Fruit fly (Drosophila melanogaster) whole organism, embryonic: ENCODE results near the gene Sws1.

Experiments
- Abd-B ChIP-seq: fragments of 200-800 bp; sonication (Bioruptor generic); optimal IDR thresholded peaks from 2 replicates; lab custom pipeline; 2018; ENCODE audit warnings: missing biosample characterization, mild to moderate bottlenecking, missing genetic modification characterization, moderate library complexity
- Ada2b ChIP-seq: fragments of 200-800 bp; sonication (Bioruptor generic); IDR thresholded peaks from 2 replicates; pipeline ENCODE4 v1.3.6; 2022; ENCODE audit warnings: missing biosample characterization, missing genetic modification characterization
- Antp ChIP-seq: fragments of 200-800 bp; sonication (Bioruptor generic); optimal IDR thresholded peaks from 3 replicates; lab custom pipeline; 2016; ENCODE audit warnings: missing biosample characterization, missing genetic modification characterization
- CG10147 ChIP-seq: fragments of 200-800 bp; sonication (Bioruptor generic); optimal IDR thresholded peaks from 2 replicates; lab custom pipeline; 2019; ENCODE audit warnings: missing biosample characterization, mild to moderate bottlenecking, missing genetic modification characterization, moderate library complexity
- CG1024 ChIP-seq: fragments of 200-800 bp; sonication (Bioruptor generic); IDR thresholded peaks from 2 replicates; pipeline ENCODE4 v1.3.6; 2022; ENCODE audit warnings: missing biosample characterization, missing genetic modification characterization
- CG11504 ChIP-seq: fragments of 200-800 bp; sonication (Bioruptor generic); optimal IDR thresholded peaks from 3 replicates; lab custom pipeline; 2019; ENCODE audit warnings: missing biosample characterization, mild to moderate bottlenecking, missing genetic modification characterization, moderate library complexity
- CG11695 ChIP-seq: fragments of 200-800 bp; sonication (Bioruptor generic); IDR thresholded peaks from 3 replicates; pipeline ENCODE4 v1.3.6; 2022; ENCODE audit warnings: missing biosample characterization, missing genetic modification characterization
- CG11723 ChIP-seq: fragments of 200-800 bp; sonication (Bioruptor generic); optimal IDR thresholded peaks from 2 replicates; lab custom pipeline; 2017; ENCODE audit warnings: missing biosample characterization, mild to moderate bottlenecking, missing genetic modification characterization
- CG14050 ChIP-seq: fragments of 200-800 bp; sonication (Bioruptor generic); IDR thresholded peaks from 3 replicates; pipeline ENCODE4 v1.3.6; 2022; ENCODE audit warnings: missing biosample characterization, missing genetic modification characterization
- CG15514 ChIP-seq: fragments of 200-800 bp; sonication (Bioruptor generic); optimal IDR thresholded peaks from 3 replicates; lab custom pipeline; 2017; ENCODE audit warnings: missing biosample characterization, missing genetic modification characterization, mild to moderate bottlenecking, moderate library complexity, missing genetic modification reagents
- CG2129 ChIP-seq: fragments of 200-800 bp; sonication (Bioruptor generic); IDR thresholded peaks from 2 replicates; pipeline ENCODE4 v1.3.6; 2022; ENCODE audit warnings: missing biosample characterization, missing genetic modification characterization; ENCODE audit not compliant: partially characterized antibody
- CG2875 ChIP-seq: fragments of 200-800 bp; sonication (Bioruptor generic); optimal IDR thresholded peaks from 2 replicates; lab custom pipeline; 2017; ENCODE audit warnings: missing biosample characterization, mild to moderate bottlenecking, missing genetic modification characterization, missing genetic modification reagents
- CG31365 ChIP-seq: fragments of 200-800 bp; sonication (Bioruptor generic); optimal IDR thresholded peaks from 2 replicates; lab custom pipeline; 2018; ENCODE audit warnings: missing biosample characterization, mild to moderate bottlenecking, missing genetic modification characterization
- CG32532 ChIP-seq: fragments of 200-800 bp; sonication (Bioruptor generic); IDR thresholded peaks from 2 replicates; pipeline ENCODE4 v1.3.6; 2022; ENCODE audit warnings: missing biosample characterization, missing genetic modification characterization
- CG34422 ChIP-seq: fragments of 200-800 bp; sonication (Bioruptor generic); IDR thresholded peaks from 3 replicates; pipeline ENCODE4 v1.3.6; 2022; ENCODE audit warnings: missing biosample characterization, missing genetic modification characterization
- CG5953 ChIP-seq: fragments of 200-800 bp; sonication (Bioruptor generic); IDR thresholded peaks from 2 replicates; pipeline ENCODE4 v1.3.6; 2022; ENCODE audit warnings: missing biosample characterization, missing genetic modification characterization
- CG6272 ChIP-seq: fragments of 200-800 bp; sonication (Bioruptor generic); IDR thresholded peaks from 2 replicates; pipeline ENCODE4 v1.3.6; 2022; ENCODE audit warnings: missing biosample characterization, missing genetic modification characterization
- CG6683 ChIP-seq: fragments of 200-800 bp; sonication (Bioruptor generic); optimal IDR thresholded peaks from 2 replicates; lab custom pipeline; 2017; ENCODE audit warnings: missing biosample characterization, mild to moderate bottlenecking, missing genetic modification characterization, missing genetic modification reagents
- CG6791 ChIP-seq: fragments of 200-800 bp; sonication (Bioruptor generic); IDR thresholded peaks from 3 replicates; pipeline ENCODE4 v1.3.6; 2022; ENCODE audit warnings: missing biosample characterization, missing genetic modification characterization; ENCODE audit not compliant: partially characterized antibody
- CG7556 ChIP-seq: fragments of 200-800 bp; sonication (Bioruptor generic); optimal IDR thresholded peaks from 2 replicates; lab custom pipeline; 2017; ENCODE audit warnings: missing biosample characterization, mild to moderate bottlenecking, missing genetic modification characterization
- CG8281 ChIP-seq: fragments of 200-800 bp; sonication (Bioruptor generic); optimal IDR thresholded peaks from 2 replicates; lab custom pipeline; 2018; ENCODE audit warnings: missing biosample characterization, mild to moderate bottlenecking, missing genetic modification characterization, moderate library complexity
- CG8290 ChIP-seq, 3 experiments: fragments of 200-800 bp; sonication (Bioruptor generic); optimal IDR thresholded peaks; 2 replicates each; lab custom pipeline; 2016 to 2019; ENCODE audit warnings: missing biosample characterization in 3 of 3, missing genetic modification characterization in 3 of 3, mild to moderate bottlenecking in 2 of 3, moderate library complexity in 1 of 3
- Dll ChIP-seq: fragments of 200-800 bp; sonication (Bioruptor generic); IDR thresholded peaks from 4 replicates; pipeline ENCODE4 v1.3.6; 2022; ENCODE audit warnings: missing biosample characterization, missing genetic modification characterization; ENCODE audit not compliant: partially characterized antibody
- Hand ChIP-seq: fragments of 200-800 bp; sonication (Bioruptor generic); optimal IDR thresholded peaks from 2 replicates; lab custom pipeline; 2017; ENCODE audit warnings: mild to moderate bottlenecking, missing biosample characterization, missing genetic modification reagents, missing genetic modification characterization
- Hmr ChIP-seq: fragments of 200-800 bp; sonication (Bioruptor generic); optimal IDR thresholded peaks from 3 replicates; lab custom pipeline; 2017; ENCODE audit warnings: mild to moderate bottlenecking, missing biosample characterization, missing genetic modification reagents, missing genetic modification characterization
- Hr51 ChIP-seq, 2 experiments: fragments of 200-800 bp; sonication (Bioruptor generic); optimal IDR thresholded peaks; 2 replicates in 1 of 2; 3 replicates in 1 of 2; lab custom pipeline; 2016 to 2018; ENCODE audit warnings: missing biosample characterization in 2 of 2, missing genetic modification characterization in 2 of 2, mild to moderate bottlenecking in 1 of 2, moderate library complexity in 1 of 2
- NC2β ChIP-seq: fragments of 200-800 bp; sonication (Bioruptor generic); optimal IDR thresholded peaks from 2 replicates; lab custom pipeline; 2016; ENCODE audit warnings: missing biosample characterization, missing genetic modification characterization
- Nf-YB ChIP-seq: fragments of 200-800 bp; sonication (Bioruptor generic); optimal IDR thresholded peaks from 3 replicates; lab custom pipeline; 2019; ENCODE audit warnings: missing biosample characterization, mild to moderate bottlenecking, missing genetic modification characterization, moderate library complexity
- Oli ChIP-seq: fragments of 200-800 bp; sonication (Bioruptor generic); optimal IDR thresholded peaks from 2 replicates; lab custom pipeline; 2018; ENCODE audit warnings: missing biosample characterization, mild to moderate bottlenecking, missing genetic modification characterization, moderate library complexity
- PHDP ChIP-seq: fragments of 200-800 bp; sonication (Bioruptor generic); optimal IDR thresholded peaks from 3 replicates; lab custom pipeline; 2018; ENCODE audit warnings: missing biosample characterization, mild to moderate bottlenecking, missing genetic modification characterization, moderate library complexity
- Ptx1 ChIP-seq: fragments of 200-800 bp; sonication (Bioruptor generic); IDR thresholded peaks from 2 replicates; pipeline ENCODE4 v1.3.6; 2022; ENCODE audit warnings: missing biosample characterization, missing genetic modification characterization
- Rfx ChIP-seq: fragments of 200-800 bp; sonication (Bioruptor generic); IDR thresholded peaks from 2 replicates; pipeline ENCODE4 v1.3.6; 2022; ENCODE audit warnings: missing biosample characterization, missing genetic modification characterization
- Sox102F ChIP-seq: fragments of 200-800 bp; sonication (Bioruptor generic); optimal IDR thresholded peaks from 2 replicates; lab custom pipeline; 2018; ENCODE audit warnings: missing biosample characterization, mild to moderate bottlenecking, missing genetic modification characterization, moderate library complexity
- aop ChIP-seq: fragments of 200-800 bp; sonication (Bioruptor generic); IDR thresholded peaks from 2 replicates; pipeline ENCODE4 v1.3.6; 2022; ENCODE audit warnings: missing biosample characterization, missing genetic modification characterization
- ap ChIP-seq: fragments of 200-800 bp; sonication (Bioruptor generic); IDR thresholded peaks from 2 replicates; pipeline ENCODE4 v1.3.6; 2022; ENCODE audit warnings: missing biosample characterization, missing genetic modification characterization
- chm ChIP-seq: fragments of 200-800 bp; sonication (Bioruptor generic); IDR thresholded peaks from 2 replicates; pipeline ENCODE4 v1.3.6; 2022; ENCODE audit warnings: missing biosample characterization, missing genetic modification characterization
- dmrt99B ChIP-seq: fragments of 200-800 bp; sonication (Bioruptor generic); optimal IDR thresholded peaks from 2 replicates; lab custom pipeline; 2018; ENCODE audit warnings: missing biosample characterization, mild to moderate bottlenecking, missing genetic modification characterization, moderate library complexity
- fd102C ChIP-seq: fragments of 200-800 bp; sonication (Bioruptor generic); optimal IDR thresholded peaks from 2 replicates; lab custom pipeline; 2018; ENCODE audit warnings: missing biosample characterization, mild to moderate bottlenecking, missing genetic modification characterization, moderate library complexity
- grau ChIP-seq: fragments of 200-800 bp; optimal IDR thresholded peaks from 3 replicates; lab custom pipeline; 2019; ENCODE audit warnings: missing biosample characterization, mild to moderate bottlenecking, missing genetic modification characterization, moderate library complexity
- ham ChIP-seq: fragments of 200-800 bp; sonication (Bioruptor generic); IDR thresholded peaks from 2 replicates; pipeline ENCODE4 v1.3.6; 2022; ENCODE audit warnings: missing biosample characterization, missing genetic modification characterization
- her ChIP-seq: fragments of 200-800 bp; sonication (Bioruptor generic); optimal IDR thresholded peaks from 2 replicates; lab custom pipeline; 2016; ENCODE audit warnings: missing biosample characterization, missing genetic modification characterization
- hkb ChIP-seq, 2 experiments: fragments of 200-800 bp in 1 of 2; fragments of >200 bp in 1 of 2; sonication (Bioruptor generic) in 1 of 2; IDR thresholded peaks in 1 of 2; optimal IDR thresholded peaks in 1 of 2; 2 replicates each; pipeline versions ENCODE4 v1.3.6 to Lab custom; 2017 to 2022; ENCODE audit warnings: missing biosample characterization in 1 of 2, missing genetic modification characterization in 1 of 2
- lab ChIP-seq: fragments of 200-800 bp; sonication (Bioruptor generic); optimal IDR thresholded peaks from 3 replicates; lab custom pipeline; 2017; ENCODE audit warnings: missing biosample characterization, missing genetic modification characterization, mild to moderate bottlenecking, moderate library complexity, missing genetic modification reagents
- lmd ChIP-seq: fragments of 200-800 bp; sonication (Bioruptor generic); IDR thresholded peaks from 2 replicates; pipeline ENCODE4 v1.3.6; 2022; ENCODE audit warnings: missing biosample characterization, missing genetic modification characterization
- prd ChIP-seq, 3 experiments: fragments of >200 bp in 2 of 3; fragments of 200-800 bp in 1 of 3; sonication (Bioruptor generic) in 1 of 3; optimal IDR thresholded peaks in 2 of 3; IDR thresholded peaks in 1 of 3; 2 replicates in 2 of 3; 3 replicates in 1 of 3; pipeline versions ENCODE4 v1.3.6 to Lab custom; 2017 to 2022; ENCODE audit warnings: missing biosample characterization in 1 of 3, missing genetic modification characterization in 1 of 3
- seq ChIP-seq: fragments of 200-800 bp; sonication (Bioruptor generic); IDR thresholded peaks from 2 replicates; pipeline ENCODE4 v1.3.6; 2022; ENCODE audit warnings: missing biosample characterization, missing genetic modification characterization
- sisA ChIP-seq: fragments of 200-800 bp; sonication (Bioruptor generic); IDR thresholded peaks from 2 replicates; pipeline ENCODE4 v1.3.6; 2022; ENCODE audit warnings: missing biosample characterization, missing genetic modification characterization
- slbo ChIP-seq: fragments of 200-800 bp; sonication (Bioruptor generic); IDR thresholded peaks from 2 replicates; pipeline ENCODE4 v1.3.6; 2022; ENCODE audit warnings: missing biosample characterization, missing genetic modification characterization

The Sws1 gene

DNA sequence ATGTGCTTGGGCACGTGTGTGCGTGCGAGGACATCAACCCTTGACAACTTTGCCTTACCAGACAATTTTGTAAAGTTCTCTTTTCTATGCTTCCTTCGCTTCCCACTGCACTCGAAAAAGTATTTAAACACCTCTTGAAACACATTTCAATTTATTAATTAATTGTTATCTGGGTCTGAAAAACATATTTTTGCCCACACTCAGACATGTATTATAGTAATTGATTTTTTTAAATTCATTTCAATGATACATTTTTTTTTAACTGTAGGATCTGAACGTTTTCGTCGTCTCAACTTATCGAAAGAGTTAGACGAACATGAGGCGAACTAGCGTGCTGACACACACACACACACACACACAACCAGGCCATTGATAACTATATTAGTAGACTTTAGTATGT lies 32.4 kb downstream of the Sws1 start (continued):
- TF ChIP-seq CG11504 (peak; percentile 42), dmrt99B (peak; percentile 44), CG11695 (GFP tag; lab: Robert Waterston, UW) (0 out of 3 replicates have a peak, but pooled peaks have one; percentile 22), CG8290 (GFP tag; optimal IDR thresholded peaks at IDR 0.05; lab: Kevin White, UChicago) (no peak), CG8290 (tag; optimal IDR thresholded peaks at IDR 0.05; lab: Kevin White, UChicago) (no peak), CG6272 (GFP tag; lab: Robert Waterston, UW) (no peak), her (no peak), Ada2b (GFP tag; lab: Robert Waterston, UW) (0 out of 2 replicates have a peak, but pooled peaks have one; percentile 34), CG7556 (peak; percentile 13), sisA (GFP tag; lab: Robert Waterston, UW) (no peak), grau (tag; lab: Kevin White, UChicago) (peak; percentile 32), PHDP (tag; lab: Kevin White, UChicago) (peak; percentile 18), slbo (GFP tag; lab: Robert Waterston, UW) (0 out of 2 replicates have a peak, but pooled peaks have one; percentile 6), CG15514 (GFP tag; lab: Kevin White, UChicago) (peak; percentile 31), seq (GFP tag; lab: Robert Waterston, UW) (no peak), CG32532 (GFP tag; lab: Robert Waterston, UW) (no peak), Ptx1 (0 out of 2 replicates have a peak, but pooled peaks have one; percentile 20), Dll (GFP tag; lab: Robert Waterston, UW) (no peak), Abd-B (GFP tag; lab: Kevin White, UChicago) (no peak), prd (optimal IDR thresholded peaks at IDR 0.05; lab: Kevin White, UChicago) (no peak), prd (GFP tag; IDR thresholded peaks at IDR 0.05; lab: Robert Waterston, UW) (peak; percentile 31; the same call in 1 of the 3 replicates), Hr51 (GFP tag; optimal IDR thresholded peaks at IDR 0.05; lab: Kevin White, UChicago) (peak in 1 of 2 experiments; percentile 31), Hand (GFP tag; lab: Kevin White, UChicago) (peak; percentile 7), CG14050 (GFP tag; lab: Robert Waterston, UW) (no peak), CG10147 (peak; percentile 7), lab (GFP tag; lab: Kevin White, UChicago) (peak; percentile 10), NC2β (GFP tag; lab: Kevin White, UChicago) (no peak), chm (GFP tag; lab: Robert Waterston, UW) (no peak), CG31365 (tag; lab: Kevin White, UChicago) (no peak), Sox102F (peak; percentile 24), Rfx (GFP tag; lab: Robert Waterston, UW) (peak; percentile 35; the same call in 1 of the 2 replicates), fd102C (GFP tag; lab: Kevin White, UChicago) (no peak), ap (GFP tag; lab: Robert Waterston, UW) (no peak), CG34422 (GFP tag; lab: Robert Waterston, UW) (0 out of 3 replicates have a peak, but pooled peaks have one; percentile 15), Hmr (peak; percentile 40), CG11723 (GFP tag; lab: Kevin White, UChicago) (no peak), CG2129 (GFP tag; lab: Robert Waterston, UW) (no peak), hkb (optimal IDR thresholded peaks at IDR 0.05; lab: Kevin White, UChicago) (no peak), hkb (GFP tag; IDR thresholded peaks at IDR 0.05; lab: Robert Waterston, UW) (0 out of 2 replicates have a peak, but pooled peaks have one; percentile 24), CG1024 (GFP tag; lab: Robert Waterston, UW) (no peak), ham (no peak), aop (no peak), CG8281 (tag; lab: Kevin White, UChicago) (no peak), Antp (no peak), CG6791 (GFP tag; lab: Robert Waterston, UW) (no peak), CG6683 (no peak), lmd (GFP tag; lab: Robert Waterston, UW) (peak; percentile 39; the same call in 1 of the 2 replicates), CG2875 (GFP tag; lab: Kevin White, UChicago) (no peak), CG5953 (GFP tag; lab: Robert Waterston, UW) (no peak), Nf-YB (GFP tag; lab: Kevin White, UChicago) (no peak), Oli (tag; lab: Kevin White, UChicago) (no peak)
